Fruit fly (Drosophila melanogaster): ENCODE results near the gene CG10375.
A peak's percentile ranks its signal among the peaks of the same experiment; 100 is the strongest.

Gene CG10375

DNA sequence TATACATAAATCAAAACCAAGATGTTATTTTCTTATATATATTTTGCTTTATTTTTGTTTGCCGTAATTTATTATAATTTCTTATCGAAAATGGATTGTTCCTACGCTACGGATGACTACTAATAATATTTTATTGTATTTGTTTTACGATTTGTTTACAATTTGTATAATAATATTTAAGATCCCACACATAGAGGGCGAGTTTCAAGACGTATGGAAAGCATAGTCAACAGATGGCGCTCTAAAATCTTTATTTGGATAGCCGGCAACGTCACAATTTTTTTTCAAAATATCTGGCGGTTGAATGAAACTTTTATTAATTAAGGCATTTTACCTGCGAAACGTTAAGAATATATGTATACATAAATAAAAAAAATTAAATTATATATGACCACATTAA is 45.6 kb upstream of the CG10375 start (continued):
- TF ChIP-seq ATbp (GFP tag; optimal IDR thresholded peaks at IDR 0.05), result no peak
- no peak for TF ChIP-seq Doc3 (GFP tag; IDR thresholded peaks at IDR 0.05; ENCODE audit: partially characterized antibody)
- no peak for TF ChIP-seq Rx (GFP tag; IDR thresholded peaks at IDR 0.05)
- TF ChIP-seq MESR4 (GFP tag; optimal IDR thresholded peaks at IDR 0.05), result no peak
- TF ChIP-seq CG6765 (GFP tag; optimal IDR thresholded peaks at IDR 0.05), result no peak
- no peak for TF ChIP-seq mirr (GFP tag; optimal IDR thresholded peaks at IDR 0.05)
- no peak for TF ChIP-seq klu (GFP tag; IDR thresholded peaks at IDR 0.05)
- TF ChIP-seq CG3847 (GFP tag; IDR thresholded peaks at IDR 0.05), result peak; percentile 65
- TF ChIP-seq CG13287 (GFP tag; IDR thresholded peaks at IDR 0.05; ENCODE audit: partially characterized antibody), result peak; percentile 31; the same call in 1 of the 2 replicates
- peak; percentile 66 for TF ChIP-seq sug (tag; optimal IDR thresholded peaks at IDR 0.05)
- no peak for TF ChIP-seq lola (GFP tag; optimal IDR thresholded peaks at IDR 0.05)
- no peak for TF ChIP-seq sna (GFP tag; IDR thresholded peaks at IDR 0.05; ENCODE audit: partially characterized antibody)
- TF ChIP-seq CG6813 (GFP tag; optimal IDR thresholded peaks at IDR 0.05), result no peak
- no peak for TF ChIP-seq CG6689 (GFP tag; IDR thresholded peaks at IDR 0.05)
- no peak for TF ChIP-seq seq (GFP tag; IDR thresholded peaks at IDR 0.05)
- TF ChIP-seq Abd-B (GFP tag; optimal IDR thresholded peaks at IDR 0.05), result peak; percentile 78
- no peak for TF ChIP-seq wek (GFP tag; optimal IDR thresholded peaks at IDR 0.05)
- no peak for TF ChIP-seq CG5180 (GFP tag; optimal IDR thresholded peaks at IDR 0.05)
- no peak for TF ChIP-seq CG8944 (GFP tag; optimal IDR thresholded peaks at IDR 0.05)
- no peak for TF ChIP-seq CG1529 (GFP tag; optimal IDR thresholded peaks at IDR 0.05)
- TF ChIP-seq Mes4 (GFP tag; optimal IDR thresholded peaks at IDR 0.05), result no peak
- TF ChIP-seq pho (GFP tag; optimal IDR thresholded peaks at IDR 0.05), result no peak
- 0 out of 3 replicates have a peak, but pooled peaks have one; percentile 26 for TF ChIP-seq ci (GFP tag; IDR thresholded peaks at IDR 0.05)
- no peak for TF ChIP-seq ERR (GFP tag; optimal IDR thresholded peaks at IDR 0.05)
- TF ChIP-seq CG18262 (tag; optimal IDR thresholded peaks at IDR 0.05), result peak; percentile 26
- TF ChIP-seq crc (GFP tag; optimal IDR thresholded peaks at IDR 0.05), result no peak
- TF ChIP-seq CG12744 (GFP tag; optimal IDR thresholded peaks at IDR 0.05), result no peak
- TF ChIP-seq jigr1 (GFP tag; IDR thresholded peaks at IDR 0.05), result peak; percentile 48; the same call in 1 of the 3 replicates
- no peak for TF ChIP-seq Scr (GFP tag; IDR thresholded peaks at IDR 0.05; ENCODE audit: partially characterized antibody)
- TF ChIP-seq pb (GFP tag; optimal IDR thresholded peaks at IDR 0.05), result no peak
- TF ChIP-seq pnt (GFP tag; optimal IDR thresholded peaks at IDR 0.05), result no peak
- no peak for TF ChIP-seq grn (GFP tag; optimal IDR thresholded peaks at IDR 0.05)
- no peak for TF ChIP-seq Dad (GFP tag; optimal IDR thresholded peaks at IDR 0.05)
- peak; percentile 70 for TF ChIP-seq CoRest (tag; optimal IDR thresholded peaks at IDR 0.05)
- TF ChIP-seq exex (tag; optimal IDR thresholded peaks at IDR 0.05), result peak; percentile 41
- TF ChIP-seq Meics (GFP tag; optimal IDR thresholded peaks at IDR 0.05), result peak; percentile 35
- TF ChIP-seq Stat92E (GFP tag; optimal IDR thresholded peaks at IDR 0.05), result no peak
- no peak for TF ChIP-seq Hey (tag; optimal IDR thresholded peaks at IDR 0.05)
- peak; percentile 64 for TF ChIP-seq zen (tag; optimal IDR thresholded peaks at IDR 0.05)
- TF ChIP-seq dimm (GFP tag; IDR thresholded peaks at IDR 0.05), result no peak
- TF ChIP-seq Max (GFP tag; optimal IDR thresholded peaks at IDR 0.05), result no peak
- TF ChIP-seq CG6272 (GFP tag; IDR thresholded peaks at IDR 0.05), result no peak
- TF ChIP-seq CHES-1-like (GFP tag; optimal IDR thresholded peaks at IDR 0.05), result no peak
- TF ChIP-seq so (GFP tag; IDR thresholded peaks at IDR 0.05), result no peak
- peak; percentile 42 for TF ChIP-seq CG30403 (GFP tag; optimal IDR thresholded peaks at IDR 0.05)
- no peak for TF ChIP-seq lov (optimal IDR thresholded peaks at IDR 0.05)
- no peak for TF ChIP-seq lov (GFP tag; IDR thresholded peaks at IDR 0.05)
- no peak for TF ChIP-seq CG15011 (GFP tag; optimal IDR thresholded peaks at IDR 0.05)
- TF ChIP-seq CG9727 (GFP tag; optimal IDR thresholded peaks at IDR 0.05), result no peak
- TF ChIP-seq sens (GFP tag), result no peak
- peak; percentile 56 for TF ChIP-seq grau (tag; optimal IDR thresholded peaks at IDR 0.05)

All from whole organism, embryonic.